Worm (Caenorhabditis elegans) whole organism, L3 larva: ENCODE results near the gene pzf-1.

ENCODE experiments used
- R02D3.7 ChIP-seq: fragments of 150-350 bp; optimal IDR thresholded peaks from 2 replicates; lab custom pipeline; 2014; ENCODE audit warnings: missing biosample characterization, missing genetic modification characterization
- aly-2 ChIP-seq: fragments of 150-350 bp; optimal IDR thresholded peaks from 2 replicates; lab custom pipeline; 2014; ENCODE audit warnings: missing biosample characterization, missing genetic modification characterization
- ceh-16 ChIP-seq: sonication (generic microtip); optimal IDR thresholded peaks from 2 replicates; lab custom pipeline; 2017; ENCODE audit warnings: missing biosample characterization, missing genetic modification characterization
- ceh-28 ChIP-seq: fragments of 150-350 bp; optimal IDR thresholded peaks from 2 replicates; lab custom pipeline; 2014; ENCODE audit warnings: missing biosample characterization, missing genetic modification reagents, missing genetic modification characterization
- ceh-9 ChIP-seq: sonication (generic microtip); optimal IDR thresholded peaks from 2 replicates; lab custom pipeline; 2018; ENCODE audit warnings: missing biosample characterization, missing genetic modification characterization
- daf-12 ChIP-seq: fragments of 150-350 bp; optimal IDR thresholded peaks from 2 replicates; lab custom pipeline; 2014; ENCODE audit warnings: missing biosample characterization, missing genetic modification reagents, missing genetic modification characterization
- egl-5 ChIP-seq: fragments of 150-350 bp; optimal IDR thresholded peaks from 2 replicates; lab custom pipeline; 2017; ENCODE audit warnings: missing biosample characterization, missing genetic modification reagents, missing genetic modification characterization, inconsistent platforms
- elt-1 ChIP-seq: fragments of 150-350 bp; optimal IDR thresholded peaks from 2 replicates; lab custom pipeline; 2014; ENCODE audit warnings: missing biosample characterization, missing genetic modification characterization
- elt-2 ChIP-seq: sonication (generic microtip); optimal IDR thresholded peaks from 2 replicates; lab custom pipeline; 2016; ENCODE audit warnings: missing genetic modification reagents, mild to moderate bottlenecking, missing genetic modification characterization, missing compliant biosample characterization
- elt-3 ChIP-seq, 3 experiments: fragments of 150-350 bp in 1 of 3; sonication (generic microtip) in 2 of 3; optimal IDR thresholded peaks; 2 replicates in 2 of 3; 4 replicates in 1 of 3; lab custom pipeline; 2014 to 2017; ENCODE audit warnings: missing biosample characterization in 3 of 3, missing genetic modification characterization in 3 of 3
- eor-1 ChIP-seq, 2 experiments: fragments of 150-350 bp; optimal IDR thresholded peaks; 2 replicates each; lab custom pipeline; 2014 to 2018; ENCODE audit warnings: missing biosample characterization in 2 of 2, missing genetic modification characterization in 2 of 2
- fkh-2 ChIP-seq: fragments of 150-350 bp; optimal IDR thresholded peaks from 2 replicates; lab custom pipeline; 2014; ENCODE audit warnings: missing biosample characterization, missing genetic modification reagents, missing genetic modification characterization
- fos-1 ChIP-seq: fragments of 150-350 bp; optimal IDR thresholded peaks from 2 replicates; lab custom pipeline; 2014; ENCODE audit warnings: missing biosample characterization, missing genetic modification characterization
- hmg-11 ChIP-seq: sonication (generic microtip); optimal IDR thresholded peaks from 2 replicates; lab custom pipeline; 2016; ENCODE audit warnings: missing genetic modification characterization, missing compliant biosample characterization
- jun-1 ChIP-seq: fragments of 150-350 bp; optimal IDR thresholded peaks from 2 replicates; lab custom pipeline; 2014; ENCODE audit warnings: missing biosample characterization, missing genetic modification reagents, missing genetic modification characterization
- lin-15B ChIP-seq: fragments of 150-350 bp; optimal IDR thresholded peaks from 2 replicates; lab custom pipeline; 2014; ENCODE audit warnings: missing biosample characterization, missing genetic modification characterization
- lin-39 ChIP-seq: fragments of 150-350 bp; optimal IDR thresholded peaks from 2 replicates; lab custom pipeline; 2018; ENCODE audit warnings: missing biosample characterization, missing genetic modification reagents, missing genetic modification characterization
- mdl-1 ChIP-seq: fragments of 150-350 bp; optimal IDR thresholded peaks from 2 replicates; lab custom pipeline; 2014; ENCODE audit warnings: missing biosample characterization, missing genetic modification characterization
- nfya-1 ChIP-seq: sonication (generic microtip); optimal IDR thresholded peaks from 2 replicates; lab custom pipeline; 2017; ENCODE audit warnings: missing genetic modification characterization, mild to moderate bottlenecking, missing compliant biosample characterization, antibody characterized with exemption, moderate library complexity; ENCODE audit not compliant: insufficient read depth
- nhr-11 ChIP-seq: fragments of 150-350 bp; optimal IDR thresholded peaks from 2 replicates; lab custom pipeline; 2014; ENCODE audit warnings: missing biosample characterization, missing genetic modification characterization
- nhr-12 ChIP-seq: fragments of 150-350 bp; optimal IDR thresholded peaks from 2 replicates; lab custom pipeline; 2014; ENCODE audit warnings: missing biosample characterization, missing genetic modification characterization
- nhr-237 ChIP-seq: fragments of 150-350 bp; optimal IDR thresholded peaks from 2 replicates; lab custom pipeline; 2014; ENCODE audit warnings: missing biosample characterization, missing genetic modification characterization
- nhr-43 ChIP-seq: sonication (generic microtip); optimal IDR thresholded peaks from 2 replicates; lab custom pipeline; 2016; ENCODE audit warnings: mild to moderate bottlenecking, missing genetic modification characterization, missing compliant biosample characterization; ENCODE audit not compliant: poor library complexity, severe bottlenecking
- nhr-67 ChIP-seq: fragments of 150-350 bp; optimal IDR thresholded peaks from 2 replicates; lab custom pipeline; 2014; ENCODE audit warnings: missing biosample characterization, missing genetic modification characterization
- nhr-76 ChIP-seq: fragments of 150-350 bp; sonication (generic microtip); optimal IDR thresholded peaks from 5 replicates; lab custom pipeline; 2014; ENCODE audit warnings: missing biosample characterization, missing genetic modification characterization
- nhr-77 ChIP-seq: fragments of 150-350 bp; optimal IDR thresholded peaks from 2 replicates; lab custom pipeline; 2014; ENCODE audit warnings: missing biosample characterization, missing genetic modification characterization
- pqm-1 ChIP-seq: fragments of 150-350 bp; optimal IDR thresholded peaks from 2 replicates; lab custom pipeline; 2017; ENCODE audit warnings: missing biosample characterization, missing genetic modification characterization, inconsistent platforms
- sea-2 ChIP-seq: fragments of 150-350 bp; sonication (generic microtip); optimal IDR thresholded peaks from 4 replicates; lab custom pipeline; 2014; ENCODE audit warnings: missing biosample characterization, missing genetic modification reagents, missing genetic modification characterization
- skn-1 ChIP-seq: fragments of 150-350 bp; optimal IDR thresholded peaks from 2 replicates; lab custom pipeline; 2014; ENCODE audit warnings: missing biosample characterization, missing genetic modification characterization
- snpc-4 ChIP-seq: fragments of 150-350 bp; optimal IDR thresholded peaks from 2 replicates; lab custom pipeline; 2014; ENCODE audit warnings: missing biosample characterization, missing genetic modification characterization
- tbx-2 ChIP-seq: sonication (generic microtip); optimal IDR thresholded peaks from 2 replicates; lab custom pipeline; 2016; ENCODE audit warnings: mild to moderate bottlenecking, missing genetic modification characterization, missing compliant biosample characterization
- unc-39 ChIP-seq: sonication (generic microtip); optimal IDR thresholded peaks from 4 replicates; lab custom pipeline; 2017; ENCODE audit warnings: missing biosample characterization, missing genetic modification characterization
- unc-62 ChIP-seq: fragments of 150-350 bp; sonication (generic microtip); optimal IDR thresholded peaks from 4 replicates; lab custom pipeline; 2014; ENCODE audit warnings: missing biosample characterization, missing genetic modification reagents, missing genetic modification characterization
- zag-1 ChIP-seq: fragments of 150-350 bp; optimal IDR thresholded peaks from 2 replicates; lab custom pipeline; 2014; ENCODE audit warnings: missing biosample characterization, missing genetic modification characterization
- ztf-11 ChIP-seq: fragments of 150-350 bp; optimal IDR thresholded peaks from 2 replicates; lab custom pipeline; 2014; ENCODE audit warnings: missing biosample characterization, missing genetic modification characterization
- ztf-4 ChIP-seq: fragments of 150-350 bp; optimal IDR thresholded peaks from 2 replicates; lab custom pipeline; 2014; ENCODE audit warnings: missing biosample characterization, missing genetic modification characterization

The pzf-1 gene

ce11 chrV:15967542-15967941 lies 39.3 kb upstream of the pzf-1 start, which contains the start of gene sri-1:
TSS of gene sri-1 (minus strand) at chrV:15967642.
- TF ChIP-seq nhr-67 (tag; lab: Kevin White, UChicago) (no peak), jun-1 (tag; lab: Kevin White, UChicago) (no peak), ceh-16 (tag; lab: Kevin White, UChicago) (no peak), eor-1 (tag; optimal IDR thresholded peaks at IDR 0.05; lab: Kevin White, UChicago) (no peak), sea-2 (GFP tag; lab: Kevin White, UChicago) (no peak), lin-15B (tag; lab: Kevin White, UChicago) (no peak), nhr-12 (no peak), fkh-2 (tag; lab: Kevin White, UChicago) (no peak), mdl-1 (no peak), lin-39 (tag; lab: Kevin White, UChicago) (no peak), aly-2 (no peak), fos-1 (tag; lab: Kevin White, UChicago) (no peak)

DNA sequence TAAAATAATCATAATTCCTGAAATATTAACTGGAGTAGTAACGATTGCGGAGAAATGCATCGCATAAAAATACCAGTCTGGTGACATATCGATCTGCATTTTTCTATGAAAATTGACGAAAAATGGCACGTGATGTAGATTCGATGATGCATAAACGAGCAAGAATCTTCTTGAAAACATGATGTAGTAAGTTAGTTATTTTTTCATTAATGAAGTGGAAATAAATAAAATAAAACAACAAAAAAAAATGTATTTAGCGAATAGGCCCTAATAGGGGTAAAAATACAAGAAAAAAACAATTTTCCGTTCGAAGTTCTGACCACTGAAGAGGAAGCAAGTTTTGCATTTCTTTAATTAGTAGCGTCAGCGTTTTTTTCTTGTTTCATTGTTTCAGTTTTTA lies 36.9 kb upstream of the pzf-1 start, which contains the start of gene sri-2:
Gene sri-2 (minus strand): TSS at position 101 of the 400 bp plus-strand sequence.
- TF ChIP-seq ztf-4 (tag; lab: Kevin White, UChicago) (no peak), tbx-2 (tag; lab: Kevin White, UChicago) (no peak), hmg-11 (no peak), snpc-4 (tag; lab: Kevin White, UChicago) (no peak), ztf-11 (tag; lab: Kevin White, UChicago) (no peak), ceh-28 (tag; lab: Kevin White, UChicago) (no peak), elt-1 (tag; lab: Kevin White, UChicago) (no peak), skn-1 (tag; lab: Kevin White, UChicago) (no peak), nhr-67 (tag; lab: Kevin White, UChicago) (no peak), nhr-77 (tag; lab: Kevin White, UChicago) (no peak), nhr-11 (no peak), nhr-237 (tag; lab: Kevin White, UChicago) (no peak), lin-39 (tag; lab: Kevin White, UChicago) (no peak), mdl-1 (no peak), elt-3 (tag; optimal IDR thresholded peaks at IDR 0.05; lab: Kevin White, UChicago) (no peak)

- no peak for TF ChIP-seq sea-2 (GFP tag; lab: Kevin White, UChicago)
- TF ChIP-seq elt-3 (tag; optimal IDR thresholded peaks at IDR 0.05; lab: Kevin White, UChicago): no peak
- TF ChIP-seq, all 47 proteins: peak for 0
These were observed 31.2 kb upstream of the pzf-1 start for ce11 chrV:15959456-15959855.

DNA sequence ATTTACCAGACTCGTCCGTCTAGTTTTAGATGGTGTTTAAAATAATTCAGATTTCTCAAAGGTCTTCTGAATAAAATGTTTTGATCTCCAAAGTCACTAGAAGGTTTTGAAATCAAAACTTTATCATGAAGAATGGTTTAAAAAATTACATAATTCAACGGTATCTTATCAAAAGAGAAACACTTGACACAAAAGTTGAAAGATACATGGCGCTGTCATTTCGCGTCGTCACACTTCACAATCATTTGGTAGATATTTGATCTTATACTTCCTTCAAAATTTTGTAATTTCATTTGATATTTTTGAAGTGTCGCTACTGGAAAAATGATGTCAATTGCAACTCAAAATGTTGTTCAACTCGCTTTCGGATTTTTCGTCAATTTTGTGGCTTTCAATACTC lies 28.9 kb upstream of the pzf-1 start, which contains the start of gene F36G9.3:
Gene F36G9.3 (plus strand): TSS at position 301 of the 400 bp plus-strand sequence.
- TF ChIP-seq unc-62 (GFP tag; lab: Kevin White, UChicago) (no peak), fkh-2 (tag; lab: Kevin White, UChicago) (no peak)

DNA sequence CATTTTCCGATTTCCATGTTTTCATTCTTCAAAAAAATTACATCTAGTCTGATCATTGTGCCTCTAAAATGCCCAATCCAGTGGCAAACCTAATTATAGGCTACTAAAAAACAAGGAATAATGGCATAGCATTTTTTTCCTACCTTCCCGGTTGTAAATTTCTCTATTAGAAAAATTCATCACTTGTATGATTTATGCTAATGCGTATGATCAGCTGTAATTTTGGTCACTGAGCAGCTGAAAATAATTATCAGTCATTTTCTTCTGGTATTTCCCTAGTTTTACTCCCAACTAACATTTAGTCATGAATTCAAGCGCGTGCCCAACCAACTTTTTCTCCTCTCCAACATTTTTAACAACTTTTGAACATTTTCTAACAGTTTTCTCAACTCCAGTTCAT lies 27.3 kb upstream of the pzf-1 start, which contains the start of gene srh-186:
Gene srh-186 (plus strand): TSS at position 301 of the 400 bp plus-strand sequence.
- TF ChIP-seq elt-3 (tag; optimal IDR thresholded peaks at IDR 0.05; lab: Kevin White, UChicago): no peak
- TF ChIP-seq R02D3.7 (tag; lab: Kevin White, UChicago): no peak
- no peak for TF ChIP-seq elt-1 (tag; lab: Kevin White, UChicago)
- TF ChIP-seq pqm-1: no peak
- no peak for TF ChIP-seq ceh-16 (tag; lab: Kevin White, UChicago)
- TF ChIP-seq daf-12 (tag; lab: Kevin White, UChicago): no peak
- TF ChIP-seq fkh-2 (tag; lab: Kevin White, UChicago): no peak
- TF ChIP-seq fos-1 (tag; lab: Kevin White, UChicago): no peak
- TF ChIP-seq ztf-11 (tag; lab: Kevin White, UChicago): no peak
- no peak for TF ChIP-seq nhr-237 (tag; lab: Kevin White, UChicago)
- no peak for TF ChIP-seq ceh-28 (tag; lab: Kevin White, UChicago)
- no peak for TF ChIP-seq nfya-1
- TF ChIP-seq tbx-2 (tag; lab: Kevin White, UChicago): no peak
- TF ChIP-seq nhr-43 (tag; lab: Kevin White, UChicago): no peak
- TF ChIP-seq zag-1: no peak
- no peak for TF ChIP-seq snpc-4 (tag; lab: Kevin White, UChicago)

DNA sequence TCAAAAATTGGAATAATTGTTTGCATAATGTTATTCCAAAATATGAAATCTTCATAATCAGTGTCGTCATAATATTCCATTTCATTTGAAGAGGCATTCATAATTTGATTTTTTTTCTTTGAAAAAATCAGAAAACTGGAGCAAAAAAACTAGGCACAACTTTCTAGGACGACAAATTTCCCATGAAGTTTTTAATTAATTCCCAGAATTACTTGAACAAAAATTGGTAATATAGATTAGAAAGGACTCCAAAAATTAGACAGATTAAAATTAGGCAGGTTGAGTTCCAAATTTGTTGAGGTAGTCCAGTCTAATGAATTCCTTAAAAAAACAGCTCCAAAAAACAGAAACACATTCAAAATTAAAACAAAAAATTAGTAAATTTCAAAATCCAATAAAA lies 26.7 kb upstream of the pzf-1 start, which contains the start of gene srw-57:
Gene srw-57 (minus strand): TSS at position 101 of the 400 bp plus-strand sequence.
- TF ChIP-seq unc-39 (tag; lab: Kevin White, UChicago) (no peak), nhr-76 (no peak), elt-2 (no peak), ceh-9 (tag; lab: Kevin White, UChicago) (no peak), lin-15B (tag; lab: Kevin White, UChicago) (no peak), fkh-2 (tag; lab: Kevin White, UChicago) (no peak), tbx-2 (tag; lab: Kevin White, UChicago) (no peak), egl-5 (tag; lab: Kevin White, UChicago) (no peak), hmg-11 (no peak), snpc-4 (tag; lab: Kevin White, UChicago) (no peak), R02D3.7 (tag; lab: Kevin White, UChicago) (no peak), eor-1 (tag; optimal IDR thresholded peaks at IDR 0.05; lab: Kevin White, UChicago) (no peak), ceh-16 (tag; lab: Kevin White, UChicago) (no peak), nhr-43 (tag; lab: Kevin White, UChicago) (no peak)
